Worm (Caenorhabditis elegans) whole organism, early embryonic: ENCODE data around the gene npr-6.

Experiments
- B0310.2 ChIP-seq: sonication (generic microtip); optimal IDR thresholded peaks from 2 replicates; lab custom pipeline; 2016; ENCODE audit warnings: mild to moderate bottlenecking, missing genetic modification characterization, missing compliant biosample characterization
- ceh-36 ChIP-seq: sonication (generic microtip); optimal IDR thresholded peaks from 2 replicates; lab custom pipeline; 2016; ENCODE audit warnings: missing genetic modification characterization, inconsistent platforms, missing compliant biosample characterization
- ets-7 ChIP-seq: sonication (generic microtip); optimal IDR thresholded peaks from 2 replicates; lab custom pipeline; 2016; ENCODE audit warnings: missing genotype, missing genetic modification characterization, missing compliant biosample characterization

- TF ChIP-seq ets-7 (tag; lab: Kevin White, UChicago) (no peak), ceh-36 (no peak), B0310.2 (no peak)
Measured at ce11 chrX:10315905-10316304, 30.4 kb upstream of the npr-6 start, which contains the start of gene F41E7.9.
